Worm (Caenorhabditis elegans) whole organism, young adult: ENCODE measurements around the gene scl-8.

Experiments used
- B0261.1 ChIP-seq: sonication (generic microtip); optimal IDR thresholded peaks from 2 replicates; lab custom pipeline; 2016; ENCODE audit warnings: mild to moderate bottlenecking, missing genetic modification characterization, moderate library complexity, missing compliant biosample characterization
- B0336.3 ChIP-seq: fragments of 200-800 bp; sonication (Bioruptor generic); IDR thresholded peaks from 2 replicates; pipeline ENCODE4 v1.3.6; 2022; ENCODE audit warnings: missing genetic modification characterization, missing compliant biosample characterization
- D2030.7 ChIP-seq: fragments of 200-800 bp; sonication (Bioruptor generic); IDR thresholded peaks from 2 replicates; pipeline ENCODE4 v1.3.6; 2022; ENCODE audit warnings: missing genetic modification reagents, missing genetic modification characterization, missing compliant biosample characterization
- F10E7.11 ChIP-seq: sonication (generic microtip); optimal IDR thresholded peaks from 2 replicates; lab custom pipeline; 2017; ENCODE audit warnings: mild to moderate bottlenecking, missing genetic modification characterization, moderate library complexity, missing compliant biosample characterization
- F23B12.7 ChIP-seq: sonication (generic microtip); optimal IDR thresholded peaks from 2 replicates; lab custom pipeline; 2017; ENCODE audit warnings: missing genetic modification characterization, mild to moderate bottlenecking, missing compliant biosample characterization, antibody characterized with exemption, moderate library complexity; ENCODE audit not compliant: insufficient read depth
- F33H1.4 ChIP-seq: fragments of 200-800 bp; sonication (Bioruptor generic); IDR thresholded peaks from 2 replicates; pipeline ENCODE4 v1.3.6; 2022; ENCODE audit warnings: missing genetic modification reagents, missing genetic modification characterization, missing compliant biosample characterization
- F49E8.2 ChIP-seq: sonication (generic microtip); optimal IDR thresholded peaks from 3 replicates; lab custom pipeline; 2017; ENCODE audit warnings: missing genetic modification characterization, mild to moderate bottlenecking, missing compliant biosample characterization, antibody characterized with exemption, moderate library complexity; ENCODE audit not compliant: insufficient read depth
- Y53G8AR.9 ChIP-seq: fragments of 200-800 bp; sonication (Bioruptor generic); conservative IDR thresholded peaks from 2 replicates; pipeline ENCODE4 v1.3.6; 2022; ENCODE audit warnings: missing genetic modification reagents, missing genetic modification characterization, missing compliant biosample characterization
- Y67H2A.10 ChIP-seq: fragments of 200-800 bp; sonication (Bioruptor generic); conservative IDR thresholded peaks from 2 replicates; pipeline ENCODE4 v1.3.6; 2022; ENCODE audit warnings: missing genetic modification reagents, missing genetic modification characterization, missing compliant biosample characterization
- Y95B8A.8 ChIP-seq: fragments of 200-800 bp; sonication (Bioruptor generic); IDR thresholded peaks from 2 replicates; pipeline ENCODE4 v1.3.6; 2022; ENCODE audit warnings: missing genetic modification reagents, missing genetic modification characterization, missing compliant biosample characterization
- ZK185.1 ChIP-seq: sonication (generic microtip); optimal IDR thresholded peaks from 2 replicates; lab custom pipeline; 2016; ENCODE audit warnings: mild to moderate bottlenecking, missing genetic modification characterization, missing compliant biosample characterization; ENCODE audit not compliant: poor library complexity, severe bottlenecking
- attf-3 ChIP-seq: fragments of 200-800 bp; sonication (Bioruptor generic); conservative IDR thresholded peaks from 2 replicates; pipeline ENCODE4 v1.3.6; 2022; ENCODE audit warnings: missing genetic modification reagents, missing genetic modification characterization, missing compliant biosample characterization
- attf-5 ChIP-seq: fragments of 200-800 bp; sonication (Bioruptor generic); optimal IDR thresholded peaks from 2 replicates; lab custom pipeline; 2018; ENCODE audit warnings: mild to moderate bottlenecking, missing genetic modification characterization, missing compliant biosample characterization
- attf-6 ChIP-seq: fragments of 200-800 bp; sonication (Bioruptor generic); IDR thresholded peaks from 2 replicates; pipeline ENCODE4 v1.3.6; 2022; ENCODE audit warnings: missing genetic modification reagents, missing genetic modification characterization, missing compliant biosample characterization
- ceh-100 ChIP-seq: fragments of 200-800 bp; sonication (Bioruptor generic); IDR thresholded peaks from 2 replicates; pipeline ENCODE4 v1.3.6; 2022; ENCODE audit warnings: missing genetic modification reagents, missing genetic modification characterization, missing compliant biosample characterization
- ceh-27 ChIP-seq: fragments of 200-800 bp; sonication (Bioruptor generic); optimal IDR thresholded peaks from 2 replicates; lab custom pipeline; 2018; ENCODE audit warnings: mild to moderate bottlenecking, missing genetic modification characterization, moderate library complexity, missing compliant biosample characterization
- ceh-40 ChIP-seq: fragments of 200-800 bp; sonication (Bioruptor generic); IDR thresholded peaks from 2 replicates; pipeline ENCODE4 v1.3.6; 2022; ENCODE audit warnings: missing genetic modification characterization, missing compliant biosample characterization
- ceh-91 ChIP-seq: fragments of 200-800 bp; sonication (Bioruptor generic); IDR thresholded peaks from 2 replicates; pipeline ENCODE4 v1.3.6; 2022; ENCODE audit warnings: missing genetic modification reagents, missing genetic modification characterization, missing compliant biosample characterization
- dox-1 ChIP-seq: fragments of 200-800 bp; sonication (Bioruptor generic); IDR thresholded peaks from 2 replicates; pipeline ENCODE4 v1.3.6; 2022; ENCODE audit warnings: missing genetic modification reagents, missing genetic modification characterization, missing compliant biosample characterization
- egl-18 ChIP-seq: fragments of 200-800 bp; sonication (Bioruptor generic); IDR thresholded peaks from 2 replicates; pipeline ENCODE4 v1.3.6; 2022; ENCODE audit warnings: missing genetic modification reagents, missing genetic modification characterization, missing compliant biosample characterization
- him-1 ChIP-seq: sonication (generic microtip); optimal IDR thresholded peaks from 2 replicates; lab custom pipeline; 2016; ENCODE audit warnings: missing genotype, missing genetic modification reagents, missing genetic modification characterization, missing compliant biosample characterization
- hmg-1.2 ChIP-seq: fragments of 200-800 bp; sonication (Bioruptor generic); IDR thresholded peaks from 2 replicates; pipeline ENCODE4 v1.3.6; 2022; ENCODE audit warnings: missing genetic modification reagents, missing genetic modification characterization, missing compliant biosample characterization
- hrde-1 ChIP-seq: sonication (generic microtip); optimal IDR thresholded peaks from 2 replicates; lab custom pipeline; 2016; ENCODE audit warnings: missing genetic modification characterization, mild to moderate bottlenecking, missing compliant biosample characterization, moderate library complexity, missing genotype, missing genetic modification reagents, borderline replicate concordance
- let-607 ChIP-seq, 2 experiments: fragments of 200-800 bp in 1 of 2; sonication (Bioruptor generic) in 1 of 2; sonication (generic microtip) in 1 of 2; optimal IDR thresholded peaks; 2 replicates each; lab custom pipeline; 2016 to 2018; ENCODE audit warnings: mild to moderate bottlenecking in 2 of 2, missing compliant biosample characterization in 2 of 2, missing genetic modification characterization in 2 of 2, moderate library complexity in 2 of 2, missing genotype in 1 of 2
- lin-35 ChIP-seq, 3 experiments: fragments of 150-350 bp in 2 of 3; sonication (generic microtip) in 1 of 3; optimal IDR thresholded peaks; 2 replicates each; lab custom pipeline; 2014 to 2018; ENCODE audit warnings: missing biosample characterization in 3 of 3, missing genetic modification characterization in 3 of 3, missing genetic modification reagents in 3 of 3
- lsl-1 ChIP-seq: fragments of 200-800 bp; sonication (Bioruptor generic); optimal IDR thresholded peaks from 2 replicates; lab custom pipeline; 2018; ENCODE audit warnings: mild to moderate bottlenecking, missing genetic modification characterization, moderate library complexity, missing compliant biosample characterization
- madf-10 ChIP-seq: sonication (generic microtip); optimal IDR thresholded peaks from 2 replicates; lab custom pipeline; 2016; ENCODE audit warnings: mild to moderate bottlenecking, missing genetic modification characterization, missing compliant biosample characterization
- madf-3 ChIP-seq: fragments of 200-800 bp; sonication (Bioruptor generic); IDR thresholded peaks from 2 replicates; pipeline ENCODE4 v1.3.6; 2022; ENCODE audit warnings: missing genetic modification reagents, missing genetic modification characterization, missing compliant biosample characterization
- madf-8 ChIP-seq: fragments of 200-800 bp; sonication (Bioruptor generic); conservative IDR thresholded peaks from 2 replicates; pipeline ENCODE4 v1.3.6; 2022; ENCODE audit warnings: missing genetic modification reagents, missing genetic modification characterization, missing compliant biosample characterization
- mcd-1 ChIP-seq: fragments of 200-800 bp; sonication (Bioruptor generic); IDR thresholded peaks from 2 replicates; pipeline ENCODE4 v1.3.6; 2022; ENCODE audit warnings: missing genetic modification reagents, missing genetic modification characterization, missing compliant biosample characterization
- nfya-1 ChIP-seq: sonication (generic microtip); optimal IDR thresholded peaks from 2 replicates; lab custom pipeline; 2017; ENCODE audit warnings: antibody characterized with exemption, missing compliant biosample characterization, missing genetic modification characterization, borderline replicate concordance; ENCODE audit not compliant: insufficient read depth
- nhr-120 ChIP-seq: fragments of 200-800 bp; sonication (Bioruptor generic); IDR thresholded peaks from 2 replicates; pipeline ENCODE4 v1.3.6; 2022; ENCODE audit warnings: missing genetic modification characterization, missing compliant biosample characterization
- pbrm-1 ChIP-seq: fragments of 200-800 bp; sonication (Bioruptor generic); IDR thresholded peaks from 2 replicates; pipeline ENCODE4 v1.3.6; 2022; ENCODE audit warnings: missing genetic modification reagents, missing genetic modification characterization, missing compliant biosample characterization
- rcor-1 ChIP-seq: fragments of 200-800 bp; sonication (Bioruptor generic); IDR thresholded peaks from 2 replicates; pipeline ENCODE4 v1.3.6; 2022; ENCODE audit warnings: missing genetic modification reagents, missing genetic modification characterization, missing compliant biosample characterization
- snpc-1.1 ChIP-seq: sonication (generic microtip); optimal IDR thresholded peaks from 2 replicates; lab custom pipeline; 2017; ENCODE audit warnings: missing genetic modification characterization, mild to moderate bottlenecking, missing compliant biosample characterization, antibody characterized with exemption, moderate library complexity, missing genotype, missing genetic modification reagents; ENCODE audit not compliant: insufficient read depth
- snpc-1.3 ChIP-seq: sonication (generic microtip); optimal IDR thresholded peaks from 2 replicates; lab custom pipeline; 2017; ENCODE audit warnings: missing genetic modification characterization, mild to moderate bottlenecking, missing compliant biosample characterization, antibody characterized with exemption, moderate library complexity, missing genotype, missing genetic modification reagents; ENCODE audit not compliant: insufficient read depth
- snpc-3.4 ChIP-seq: sonication (generic microtip); optimal IDR thresholded peaks from 2 replicates; lab custom pipeline; 2017; ENCODE audit warnings: missing genetic modification characterization, mild to moderate bottlenecking, missing compliant biosample characterization, antibody characterized with exemption, moderate library complexity, missing genotype, missing genetic modification reagents
- snpc-4 ChIP-seq, 5 experiments: fragments of 150-350 bp in 1 of 5; sonication (generic microtip) in 4 of 5; optimal IDR thresholded peaks; 2 replicates each; lab custom pipeline; 2014 to 2018; ENCODE audit warnings: missing genetic modification characterization in 5 of 5, missing biosample characterization in 3 of 5, antibody characterized with exemption in 2 of 5, mild to moderate bottlenecking in 2 of 5, missing compliant biosample characterization in 2 of 5, missing genotype in 2 of 5, moderate library complexity in 2 of 5, missing genetic modification reagents in 1 of 5
- tlf-1 ChIP-seq: fragments of 200-800 bp; sonication (Bioruptor generic); optimal IDR thresholded peaks from 2 replicates; lab custom pipeline; 2018; ENCODE audit warnings: mild to moderate bottlenecking, missing genetic modification characterization, missing compliant biosample characterization
- xnd-1 ChIP-seq: sonication (generic microtip); optimal IDR thresholded peaks from 2 replicates; lab custom pipeline; 2016; ENCODE audit warnings: missing genotype, missing genetic modification reagents, missing genetic modification characterization, missing compliant biosample characterization
- ztf-22 ChIP-seq: fragments of 200-800 bp; sonication (Bioruptor generic); optimal IDR thresholded peaks from 2 replicates; lab custom pipeline; 2018; ENCODE audit warnings: mild to moderate bottlenecking, missing genetic modification characterization, moderate library complexity, missing compliant biosample characterization
- ztf-25 ChIP-seq: fragments of 200-800 bp; sonication (Bioruptor generic); IDR thresholded peaks from 2 replicates; pipeline ENCODE4 v1.3.6; 2022; ENCODE audit warnings: missing genetic modification reagents, missing genetic modification characterization, missing compliant biosample characterization
- ztf-6 ChIP-seq: fragments of 200-800 bp; sonication (Bioruptor generic); IDR thresholded peaks from 2 replicates; pipeline ENCODE4 v1.3.6; 2022; ENCODE audit warnings: missing genetic modification reagents, missing genetic modification characterization, missing compliant biosample characterization

scl-8 gene

ce11 chrIV:13090967-13091366 lies 19.4 kb downstream of the scl-8 start, which contains the start of gene col-132:
Gene col-132 (minus strand): TSS chrIV:13091067.
- no peak for TF ChIP-seq egl-18 (GFP tag; lab: Robert Waterston, UW)
- no peak for TF ChIP-seq F10E7.11 (tag; lab: Kevin White, UChicago)
- TF ChIP-seq madf-8 (GFP tag; lab: Robert Waterston, UW): no peak
- TF ChIP-seq ceh-40 (GFP tag; lab: Robert Waterston, UW): no peak
- TF ChIP-seq ztf-6 (GFP tag; lab: Robert Waterston, UW): no peak
- TF ChIP-seq ztf-22: no peak

ce11 chrIV:13093677-13094076 lies 22.1 kb downstream of the scl-8 start, which contains the start of the genes prcc-1 and C39E9.12:
Gene prcc-1 (minus strand): TSS chrIV:13093795.
Gene C39E9.12 (plus strand): TSS chrIV:13094007.
- no peak for TF ChIP-seq madf-10 (tag; lab: Kevin White, UChicago)
- peak; percentile 12 for TF ChIP-seq ceh-27
- TF ChIP-seq D2030.7: peak; percentile 89
- peak; percentile 58 for TF ChIP-seq snpc-1.1 (tag; lab: Kevin White, UChicago)
- peak; percentile 74 for TF ChIP-seq F33H1.4 (GFP tag; lab: Robert Waterston, UW)
- TF ChIP-seq lin-35 (GFP tag; optimal IDR thresholded peaks at IDR 0.05; lab: Kevin White, UChicago): peak in 2 of 3 experiments; percentile 1 to 86
- TF ChIP-seq nfya-1 (tag; lab: Kevin White, UChicago): no peak
- TF ChIP-seq ceh-91: peak; percentile 82
- TF ChIP-seq attf-6 (GFP tag; lab: Robert Waterston, UW): no peak
- no peak for TF ChIP-seq Y95B8A.8
- TF ChIP-seq xnd-1 (tag; lab: Kevin White, UChicago): peak; percentile 80
- TF ChIP-seq nhr-120 (GFP tag; lab: Robert Waterston, UW): no peak
- peak; percentile 44 for TF ChIP-seq attf-5 (GFP tag; lab: Kevin White, UChicago)
- peak; percentile 61 for TF ChIP-seq F23B12.7
- TF ChIP-seq hmg-1.2 (GFP tag; lab: Robert Waterston, UW): peak; percentile 53; the same call in 1 of the 2 replicates
- TF ChIP-seq Y53G8AR.9 (GFP tag; lab: Robert Waterston, UW): 0 out of 2 replicates have a peak, but pooled peaks have one; percentile 13
- TF ChIP-seq pbrm-1 (GFP tag; lab: Robert Waterston, UW): peak; percentile 29; the same call in 1 of the 2 replicates
- no peak for TF ChIP-seq hrde-1
- TF ChIP-seq tlf-1 (GFP tag; lab: Kevin White, UChicago): peak; percentile 44
- no peak for TF ChIP-seq B0261.1 (tag; lab: Kevin White, UChicago)
- TF ChIP-seq attf-3 (GFP tag; lab: Robert Waterston, UW): peak; percentile 49; the same call in 1 of the 2 replicates
- peak; percentile 1 for TF ChIP-seq him-1 (tag; lab: Kevin White, UChicago)
- TF ChIP-seq ztf-25 (GFP tag; lab: Robert Waterston, UW): no peak
- TF ChIP-seq mcd-1: peak; percentile 88
- peak; percentile 54; the same call in 1 of the 2 replicates for TF ChIP-seq ceh-100 (GFP tag; lab: Robert Waterston, UW)
- no peak for TF ChIP-seq let-607 (tag; optimal IDR thresholded peaks at IDR 0.05; lab: Kevin White, UChicago)
- TF ChIP-seq dox-1 (GFP tag; lab: Robert Waterston, UW): peak; percentile 71
- peak; percentile 72 for TF ChIP-seq madf-3
- TF ChIP-seq lsl-1 (GFP tag; lab: Kevin White, UChicago): peak; percentile 74
- TF ChIP-seq madf-8 (GFP tag; lab: Robert Waterston, UW): peak; percentile 84
- TF ChIP-seq snpc-3.4: peak; percentile 82
- no peak for TF ChIP-seq snpc-4 (GFP tag; optimal IDR thresholded peaks at IDR 0.05; lab: Kevin White, UChicago)
- TF ChIP-seq snpc-4 (tag; optimal IDR thresholded peaks at IDR 0.05; lab: Kevin White, UChicago): peak in 2 of 4 experiments; percentile 1 to 67
- TF ChIP-seq F49E8.2 (tag; lab: Kevin White, UChicago): peak; percentile 9
- peak; percentile 23; the same call in 1 of the 2 replicates for TF ChIP-seq rcor-1 (GFP tag; lab: Robert Waterston, UW)
- peak; percentile 3 for TF ChIP-seq snpc-1.3 (tag; lab: Kevin White, UChicago)
- TF ChIP-seq B0336.3 (GFP tag; lab: Robert Waterston, UW): 0 out of 2 replicates have a peak, but pooled peaks have one; percentile 21
- no peak for TF ChIP-seq ZK185.1 (tag; lab: Kevin White, UChicago)
- no peak for TF ChIP-seq Y67H2A.10 (GFP tag; lab: Robert Waterston, UW)
